Fruit fly (Drosophila melanogaster) whole organism, embryonic: ENCODE data around the gene yrt.
A peak's percentile ranks its signal among the peaks of the same experiment; 100 is the strongest.

Experiments used
- Antp ChIP-seq: fragments of 200-800 bp; sonication (Bioruptor generic); optimal IDR thresholded peaks from 3 replicates; lab custom pipeline; 2016; ENCODE audit warnings: missing biosample characterization, missing genetic modification characterization
- CG10267 ChIP-seq: fragments of 200-800 bp; sonication (Bioruptor generic); optimal IDR thresholded peaks from 2 replicates; lab custom pipeline; 2018; ENCODE audit warnings: missing biosample characterization, mild to moderate bottlenecking, missing genetic modification characterization, moderate library complexity
- CG10565 ChIP-seq: fragments of 200-800 bp; sonication (Bioruptor generic); optimal IDR thresholded peaks from 3 replicates; lab custom pipeline; 2016; ENCODE audit warnings: missing biosample characterization, mild to moderate bottlenecking, missing genetic modification characterization
- CG12071 ChIP-seq: fragments of 200-800 bp; sonication (Bioruptor generic); optimal IDR thresholded peaks from 3 replicates; lab custom pipeline; 2018; ENCODE audit warnings: missing biosample characterization, mild to moderate bottlenecking, missing genetic modification characterization
- CG12769 ChIP-seq: fragments of 200-800 bp; sonication (Bioruptor generic); optimal IDR thresholded peaks from 2 replicates; lab custom pipeline; 2019; ENCODE audit warnings: missing biosample characterization, mild to moderate bottlenecking, missing genetic modification characterization, moderate library complexity
- CG13424 ChIP-seq: fragments of 200-800 bp; sonication (Bioruptor generic); optimal IDR thresholded peaks from 2 replicates; lab custom pipeline; 2019; ENCODE audit warnings: missing biosample characterization, mild to moderate bottlenecking, missing genetic modification characterization, moderate library complexity
- CG13775 ChIP-seq: fragments of 200-800 bp; sonication (Bioruptor generic); optimal IDR thresholded peaks from 3 replicates; lab custom pipeline; 2017; ENCODE audit warnings: missing biosample characterization, mild to moderate bottlenecking, missing genetic modification characterization
- CG16863 ChIP-seq: fragments of 200-800 bp; sonication (Bioruptor generic); optimal IDR thresholded peaks from 3 replicates; lab custom pipeline; 2016; ENCODE audit warnings: missing biosample characterization, missing genetic modification characterization
- CG18476 ChIP-seq: fragments of 200-800 bp; sonication (Bioruptor generic); optimal IDR thresholded peaks from 2 replicates; lab custom pipeline; 2016; ENCODE audit warnings: missing biosample characterization, mild to moderate bottlenecking, missing genetic modification characterization
- CG18599 ChIP-seq: fragments of 200-800 bp; sonication (Bioruptor generic); optimal IDR thresholded peaks from 3 replicates; lab custom pipeline; 2017; ENCODE audit warnings: missing biosample characterization, missing genetic modification characterization, mild to moderate bottlenecking, moderate library complexity, missing genetic modification reagents
- CG2120 ChIP-seq: fragments of 200-800 bp; sonication (Bioruptor generic); optimal IDR thresholded peaks from 3 replicates; lab custom pipeline; 2016; ENCODE audit warnings: missing biosample characterization, missing genetic modification characterization
- CG30020 ChIP-seq: fragments of 200-800 bp; optimal IDR thresholded peaks from 2 replicates; lab custom pipeline; 2019; ENCODE audit warnings: missing biosample characterization, mild to moderate bottlenecking, missing genetic modification characterization, moderate library complexity
- CG31365 ChIP-seq: fragments of 200-800 bp; sonication (Bioruptor generic); optimal IDR thresholded peaks from 2 replicates; lab custom pipeline; 2018; ENCODE audit warnings: missing biosample characterization, mild to moderate bottlenecking, missing genetic modification characterization
- CG32772 ChIP-seq: fragments of 200-800 bp; sonication (Bioruptor generic); IDR thresholded peaks from 2 replicates; pipeline ENCODE4 v1.3.6; 2022; ENCODE audit warnings: missing biosample characterization, missing genetic modification characterization
- CG3281 ChIP-seq: fragments of 200-800 bp; sonication (Bioruptor generic); optimal IDR thresholded peaks from 3 replicates; lab custom pipeline; 2017; ENCODE audit warnings: missing biosample characterization, mild to moderate bottlenecking, missing genetic modification characterization
- CG33557 ChIP-seq: fragments of 200-800 bp; sonication (Bioruptor generic); optimal IDR thresholded peaks from 2 replicates; lab custom pipeline; 2019; ENCODE audit warnings: missing biosample characterization, mild to moderate bottlenecking, missing genetic modification characterization, moderate library complexity
- CG34224 ChIP-seq: fragments of 200-800 bp; sonication (Bioruptor generic); IDR thresholded peaks from 3 replicates; pipeline ENCODE4 v1.3.6; 2022; ENCODE audit warnings: missing biosample characterization, missing genetic modification characterization; ENCODE audit not compliant: partially characterized antibody
- CG42726 ChIP-seq: fragments of 200-800 bp; sonication (Bioruptor generic); IDR thresholded peaks from 2 replicates; pipeline ENCODE4 v1.3.6; 2022; ENCODE audit warnings: missing biosample characterization, missing genetic modification characterization; ENCODE audit not compliant: partially characterized antibody
- CG5180 ChIP-seq: fragments of 200-800 bp; sonication (Bioruptor generic); optimal IDR thresholded peaks from 3 replicates; lab custom pipeline; 2017; ENCODE audit warnings: missing biosample characterization, missing genetic modification characterization, mild to moderate bottlenecking, moderate library complexity, missing genetic modification reagents
- CG6854 ChIP-seq: fragments of 200-800 bp; sonication (Bioruptor generic); optimal IDR thresholded peaks from 3 replicates; lab custom pipeline; 2017; ENCODE audit warnings: missing biosample characterization, mild to moderate bottlenecking, missing genetic modification characterization
- CG7357 ChIP-seq: fragments of 200-800 bp; sonication (Bioruptor generic); IDR thresholded peaks from 3 replicates; pipeline ENCODE4 v1.3.6; 2022; ENCODE audit warnings: missing biosample characterization, missing genetic modification characterization
- CG7372 ChIP-seq: fragments of 200-800 bp; sonication (Bioruptor generic); IDR thresholded peaks from 2 replicates; pipeline ENCODE4 v1.3.6; 2022; ENCODE audit warnings: missing biosample characterization, missing genetic modification characterization
- CG8924 ChIP-seq: fragments of 200-800 bp; optimal IDR thresholded peaks from 3 replicates; lab custom pipeline; 2019; ENCODE audit warnings: missing biosample characterization, mild to moderate bottlenecking, missing genetic modification characterization, moderate library complexity
- CG9797 ChIP-seq: fragments of 200-800 bp; sonication (Bioruptor generic); optimal IDR thresholded peaks from 3 replicates; lab custom pipeline; 2018; ENCODE audit warnings: missing biosample characterization, mild to moderate bottlenecking, missing genetic modification characterization
- Camta ChIP-seq: fragments of 200-800 bp; sonication (Bioruptor generic); optimal IDR thresholded peaks from 2 replicates; lab custom pipeline; 2016; ENCODE audit warnings: missing biosample characterization, missing genetic modification characterization
- D ChIP-seq, 2 experiments: fragments of 200-800 bp in 1 of 2; fragments of >200 bp in 1 of 2; sonication (Bioruptor generic) in 1 of 2; optimal IDR thresholded peaks; 2 replicates in 1 of 2; 3 replicates in 1 of 2; lab custom pipeline; 2017; ENCODE audit warnings: mild to moderate bottlenecking in 1 of 2, missing biosample characterization in 1 of 2, missing genetic modification characterization in 1 of 2, missing genetic modification reagents in 1 of 2
- E2f1 ChIP-seq: fragments of 200-800 bp; sonication (Bioruptor generic); IDR thresholded peaks from 2 replicates; pipeline ENCODE4 v1.3.6; 2022; ENCODE audit warnings: missing biosample characterization, missing genetic modification characterization
- Ets65A ChIP-seq: fragments of 200-800 bp; sonication (Bioruptor generic); peaks from one replicate; lab custom pipeline; 2016; ENCODE audit warnings: missing biosample characterization, missing genetic modification characterization
- Ets97D ChIP-seq: fragments of 200-800 bp; sonication (Bioruptor generic); optimal IDR thresholded peaks from 3 replicates; lab custom pipeline; 2016; ENCODE audit warnings: missing biosample characterization, missing genetic modification characterization
- H15 ChIP-seq: fragments of 200-800 bp; sonication (Bioruptor generic); IDR thresholded peaks from 3 replicates; pipeline ENCODE4 v1.3.6; 2022; ENCODE audit warnings: missing biosample characterization, missing genetic modification characterization
- HLH3B ChIP-seq: fragments of 200-800 bp; sonication (Bioruptor generic); IDR thresholded peaks from 2 replicates; pipeline ENCODE4 v1.3.6; 2022; ENCODE audit warnings: missing biosample characterization, missing genetic modification characterization
- Mad ChIP-seq: fragments of 200-800 bp; sonication (Bioruptor generic); optimal IDR thresholded peaks from 2 replicates; lab custom pipeline; 2016; ENCODE audit warnings: missing biosample characterization, missing genetic modification characterization
- Oaz ChIP-seq: fragments of 200-800 bp; sonication (Bioruptor generic); IDR thresholded peaks from 2 replicates; pipeline ENCODE4 v1.3.6; 2022; ENCODE audit warnings: missing biosample characterization, missing genetic modification characterization
- Rx ChIP-seq: fragments of 200-800 bp; sonication (Bioruptor generic); IDR thresholded peaks from 2 replicates; pipeline ENCODE4 v1.3.6; 2022; ENCODE audit warnings: missing biosample characterization, missing genetic modification characterization
- abd-A ChIP-seq: fragments of 200-800 bp; sonication (Bioruptor generic); optimal IDR thresholded peaks from 3 replicates; lab custom pipeline; 2019; ENCODE audit warnings: missing biosample characterization, mild to moderate bottlenecking, missing genetic modification characterization, moderate library complexity
- ase ChIP-seq: fragments of 200-800 bp; sonication (Bioruptor generic); IDR thresholded peaks from 3 replicates; pipeline ENCODE4 v1.3.6; 2022; ENCODE audit warnings: missing biosample characterization, missing genetic modification characterization
- cato ChIP-seq: fragments of 200-800 bp; sonication (Bioruptor generic); optimal IDR thresholded peaks from 2 replicates; lab custom pipeline; 2016; ENCODE audit warnings: missing biosample characterization, missing genetic modification characterization, borderline replicate concordance
- eve ChIP-seq, 2 experiments: fragments of >200 bp; optimal IDR thresholded peaks; 2 replicates each; lab custom pipeline; 2017; ENCODE audit warnings: missing biosample characterization in 2 of 2, missing genetic modification characterization in 2 of 2
- kay ChIP-seq: fragments of 200-800 bp; sonication (Bioruptor generic); optimal IDR thresholded peaks from 2 replicates; lab custom pipeline; 2016; ENCODE audit warnings: missing biosample characterization, missing genetic modification characterization
- lilli ChIP-seq: fragments of 200-800 bp; sonication (Bioruptor generic); optimal IDR thresholded peaks from 3 replicates; lab custom pipeline; 2016; ENCODE audit warnings: missing biosample characterization, missing genetic modification characterization
- nau ChIP-seq: fragments of 200-800 bp; sonication (Bioruptor generic); optimal IDR thresholded peaks from 3 replicates; lab custom pipeline; 2017; ENCODE audit warnings: missing biosample characterization, mild to moderate bottlenecking, missing genetic modification characterization, missing genetic modification reagents
- onecut ChIP-seq: fragments of 200-800 bp; sonication (Bioruptor generic); IDR thresholded peaks from 2 replicates; pipeline ENCODE4 v1.3.6; 2022; ENCODE audit warnings: missing biosample characterization, missing genetic modification characterization
- pzg ChIP-seq: fragments of 200-800 bp; sonication (Bioruptor generic); optimal IDR thresholded peaks from 3 replicates; lab custom pipeline; 2018; ENCODE audit warnings: missing biosample characterization, mild to moderate bottlenecking, missing genetic modification characterization, moderate library complexity
- repo ChIP-seq: fragments of 200-800 bp; sonication (Bioruptor generic); optimal IDR thresholded peaks from 2 replicates; lab custom pipeline; 2016; ENCODE audit warnings: missing biosample characterization, missing genetic modification characterization
- sc ChIP-seq, 3 experiments: fragments of >200 bp in 2 of 3; fragments of 200-800 bp in 1 of 3; sonication (Bioruptor generic) in 1 of 3; optimal IDR thresholded peaks; 2 replicates in 2 of 3; 3 replicates in 1 of 3; lab custom pipeline; 2017; ENCODE audit warnings: mild to moderate bottlenecking in 1 of 3, missing biosample characterization in 1 of 3, missing genetic modification characterization in 1 of 3, missing genetic modification reagents in 1 of 3
- sens ChIP-seq: fragments of 200-800 bp; sonication (Bioruptor generic); peaks from one replicate; lab custom pipeline; 2016; ENCODE audit warnings: missing biosample characterization, missing genetic modification characterization
- tgo ChIP-seq: fragments of 200-800 bp; sonication (Bioruptor generic); IDR thresholded peaks from 3 replicates; pipeline ENCODE4 v1.3.6; 2022; ENCODE audit warnings: missing biosample characterization, missing genetic modification characterization
- tin ChIP-seq: fragments of 200-800 bp; sonication (Bioruptor generic); optimal IDR thresholded peaks from 3 replicates; lab custom pipeline; 2016; ENCODE audit warnings: missing biosample characterization, missing genetic modification characterization
- wek ChIP-seq: fragments of 200-800 bp; sonication (Bioruptor generic); optimal IDR thresholded peaks from 3 replicates; lab custom pipeline; 2018; ENCODE audit warnings: missing biosample characterization, mild to moderate bottlenecking, missing genetic modification characterization, moderate library complexity
- zf30C ChIP-seq: fragments of 200-800 bp; sonication (Bioruptor generic); optimal IDR thresholded peaks from 3 replicates; lab custom pipeline; 2018; ENCODE audit warnings: missing biosample characterization, mild to moderate bottlenecking, missing genetic modification characterization

The yrt gene

DNA sequence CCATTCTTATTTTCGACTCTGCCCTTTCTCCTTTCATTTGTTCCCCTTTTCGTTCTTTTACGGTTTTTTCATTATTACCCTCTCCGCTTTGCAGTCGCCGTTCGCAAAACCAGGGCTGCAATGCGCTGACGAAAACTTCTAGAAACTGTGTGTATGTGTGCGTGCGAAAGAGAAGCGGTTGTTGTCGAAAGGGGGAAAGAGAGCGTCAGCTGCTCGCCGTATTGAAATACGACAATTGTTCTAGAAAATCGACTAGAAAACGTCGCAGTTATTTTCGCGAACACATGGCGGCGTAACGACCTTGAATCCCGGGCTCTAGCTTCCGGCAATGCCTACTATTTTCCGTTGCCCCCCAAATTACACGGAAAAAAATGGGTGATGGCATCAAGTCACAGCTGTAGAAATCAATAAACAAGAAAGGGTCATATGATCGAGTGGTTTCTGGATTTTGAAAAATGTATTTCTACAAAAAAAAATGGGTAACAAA, 52.1 kb downstream of the yrt start (continued):
- TF ChIP-seq eve (GFP tag; optimal IDR thresholded peaks at IDR 0.05; lab: Kevin White, UChicago) (no peak), Ets97D (GFP tag; lab: Kevin White, UChicago) (no peak), CG16863 (GFP tag; lab: Kevin White, UChicago) (no peak), HLH3B (GFP tag; lab: Robert Waterston, UW) (no peak), onecut (GFP tag; lab: Robert Waterston, UW) (no peak; the same call in 1 of the 2 replicates), CG8924 (no peak), CG3281 (GFP tag; lab: Kevin White, UChicago) (peak; percentile 32), D (optimal IDR thresholded peaks at IDR 0.05; lab: Kevin White, UChicago) (no peak), D (GFP tag; optimal IDR thresholded peaks at IDR 0.05; lab: Kevin White, UChicago) (no peak), CG18599 (GFP tag; lab: Kevin White, UChicago) (no peak), CG5180 (GFP tag; lab: Kevin White, UChicago) (no peak), CG18476 (GFP tag; lab: Kevin White, UChicago) (no peak), CG12071 (GFP tag; lab: Kevin White, UChicago) (no peak), sc (optimal IDR thresholded peaks at IDR 0.05; lab: Kevin White, UChicago) (no peak), sc (GFP tag; optimal IDR thresholded peaks at IDR 0.05; lab: Kevin White, UChicago) (no peak), CG13424 (no peak), CG2120 (GFP tag; lab: Kevin White, UChicago) (peak; percentile 59), CG10565 (GFP tag; lab: Kevin White, UChicago) (no peak), zf30C (peak; percentile 86), Camta (no peak), abd-A (tag; lab: Kevin White, UChicago) (no peak), CG30020 (tag; lab: Kevin White, UChicago) (no peak), ase (GFP tag; lab: Robert Waterston, UW) (no peak), Ets65A (GFP tag; lab: Kevin White, UChicago) (no peak), tgo (GFP tag; lab: Robert Waterston, UW) (no peak), nau (GFP tag; lab: Kevin White, UChicago) (no peak), CG42726 (GFP tag; lab: Robert Waterston, UW) (no peak), Rx (GFP tag; lab: Robert Waterston, UW) (no peak), CG12769 (tag; lab: Kevin White, UChicago) (no peak), cato (GFP tag; lab: Kevin White, UChicago) (no peak), CG10267 (no peak), CG6854 (peak; percentile 7), sens (GFP tag; lab: Kevin White, UChicago) (no peak), CG34224 (GFP tag; lab: Robert Waterston, UW) (peak; percentile 64), CG7357 (GFP tag; lab: Robert Waterston, UW) (no peak), CG33557 (GFP tag; lab: Kevin White, UChicago) (no peak), wek (GFP tag; lab: Kevin White, UChicago) (no peak), pzg (GFP tag; lab: Kevin White, UChicago) (peak; percentile 26), CG7372 (GFP tag; lab: Robert Waterston, UW) (no peak), CG9797 (no peak), CG32772 (GFP tag; lab: Robert Waterston, UW) (no peak), lilli (GFP tag; lab: Kevin White, UChicago) (peak; percentile 27), repo (no peak), Antp (GFP tag; lab: Kevin White, UChicago) (no peak), Oaz (GFP tag; lab: Robert Waterston, UW) (no peak), E2f1 (no peak), CG13775 (GFP tag; lab: Kevin White, UChicago) (no peak), Mad (no peak), kay (no peak), H15 (GFP tag; lab: Robert Waterston, UW) (no peak), CG31365 (tag; lab: Kevin White, UChicago) (no peak), tin (GFP tag; lab: Kevin White, UChicago) (no peak)
